Worm (Caenorhabditis elegans): ENCODE data around the gene C33A12.3.

The C33A12.3 gene

DNA sequence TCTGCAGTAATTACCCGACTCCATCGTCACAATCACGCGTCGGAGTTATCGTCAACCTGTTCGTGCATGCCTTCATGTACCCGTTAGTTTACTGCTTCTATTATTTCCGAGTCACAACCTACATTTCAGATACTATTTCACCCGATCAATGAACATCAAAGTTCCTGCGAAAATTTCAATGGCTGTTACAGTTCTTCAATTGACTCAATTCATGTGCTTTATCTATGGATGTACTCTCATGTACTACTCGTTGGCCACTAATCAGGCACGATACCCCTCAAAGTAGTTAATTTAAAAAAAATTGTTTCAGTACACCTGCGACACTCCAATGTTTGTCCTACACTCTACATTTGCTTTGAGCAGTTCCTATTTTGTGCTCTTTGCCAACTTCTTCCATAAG lies 18.0 kb upstream of the C33A12.3 start:
- no peak for TF ChIP-seq tra-4 (tag; optimal IDR thresholded peaks at IDR 0.05)
- TF ChIP-seq hmg-4 (GFP tag; optimal IDR thresholded peaks at IDR 0.05), result no peak
- no peak for TF ChIP-seq scrt-1 (GFP tag; IDR thresholded peaks at IDR 0.05)
- no peak for TF ChIP-seq flt-1 (GFP tag; IDR thresholded peaks at IDR 0.05)
- TF ChIP-seq B0310.2 (tag; optimal IDR thresholded peaks at IDR 0.05), result no peak
- no peak for TF ChIP-seq aly-1 (tag; optimal IDR thresholded peaks at IDR 0.05)
- TF ChIP-seq sea-1 (GFP tag; conservative IDR thresholded peaks at IDR 0.05), result no peak
- TF ChIP-seq ets-7 (tag; optimal IDR thresholded peaks at IDR 0.05), result no peak
- TF ChIP-seq ceh-36 (tag; optimal IDR thresholded peaks at IDR 0.05), result no peak
- no peak for TF ChIP-seq hnd-1 (tag; optimal IDR thresholded peaks at IDR 0.05)
- TF ChIP-seq tbx-37 (GFP tag; conservative IDR thresholded peaks at IDR 0.05), result no peak
- TF ChIP-seq ama-1 (optimal IDR thresholded peaks at IDR 0.05), result no peak
- TF ChIP-seq ceh-13 (GFP tag; optimal IDR thresholded peaks at IDR 0.05), result no peak
- TF ChIP-seq hmbx-1 (tag; optimal IDR thresholded peaks at IDR 0.05), result no peak
- no peak for TF ChIP-seq pes-1 (GFP tag; IDR thresholded peaks at IDR 0.05)
- no peak for TF ChIP-seq F13C5.2 (tag; optimal IDR thresholded peaks at IDR 0.05)

DNA sequence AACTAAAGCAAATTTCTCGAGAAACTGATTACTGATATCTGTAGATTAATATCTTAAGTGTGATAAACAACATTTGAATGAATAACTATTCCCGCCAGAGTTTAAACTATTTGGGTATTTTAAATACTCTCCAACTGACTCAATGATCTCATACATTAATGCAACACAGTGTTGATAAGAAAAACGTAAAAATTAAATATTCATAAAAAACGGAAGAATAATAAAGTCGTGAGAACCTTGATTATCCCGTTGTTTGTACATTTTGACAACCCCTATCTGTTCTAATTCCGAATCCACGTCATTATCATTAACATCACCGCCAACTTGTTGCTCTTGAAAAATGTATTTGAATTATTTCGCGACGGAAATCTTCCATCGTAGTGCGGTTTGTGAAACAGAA lies 16.8 kb upstream of the C33A12.3 start, which contains the start of gene elo-7:
Gene elo-7 (plus strand): TSS at position 301 of the 400 bp plus-strand sequence.
- TF ChIP-seq flt-1 (GFP tag; IDR thresholded peaks at IDR 0.05) (no peak), ceh-13 (GFP tag; optimal IDR thresholded peaks at IDR 0.05) (no peak), B0310.2 (tag; optimal IDR thresholded peaks at IDR 0.05) (no peak), sea-1 (GFP tag; conservative IDR thresholded peaks at IDR 0.05) (no peak), hmbx-1 (tag; optimal IDR thresholded peaks at IDR 0.05) (no peak), tbx-11 (GFP tag; IDR thresholded peaks at IDR 0.05) (no peak), hmg-4 (GFP tag; optimal IDR thresholded peaks at IDR 0.05) (no peak), pes-1 (GFP tag; IDR thresholded peaks at IDR 0.05) (no peak), ets-7 (tag; optimal IDR thresholded peaks at IDR 0.05) (no peak), tbx-37 (GFP tag; conservative IDR thresholded peaks at IDR 0.05) (no peak), ama-1 (optimal IDR thresholded peaks at IDR 0.05) (no peak), aly-1 (tag; optimal IDR thresholded peaks at IDR 0.05) (no peak), scrt-1 (GFP tag; IDR thresholded peaks at IDR 0.05) (no peak), F13C5.2 (tag; optimal IDR thresholded peaks at IDR 0.05) (no peak), ceh-36 (tag; optimal IDR thresholded peaks at IDR 0.05) (no peak)

DNA sequence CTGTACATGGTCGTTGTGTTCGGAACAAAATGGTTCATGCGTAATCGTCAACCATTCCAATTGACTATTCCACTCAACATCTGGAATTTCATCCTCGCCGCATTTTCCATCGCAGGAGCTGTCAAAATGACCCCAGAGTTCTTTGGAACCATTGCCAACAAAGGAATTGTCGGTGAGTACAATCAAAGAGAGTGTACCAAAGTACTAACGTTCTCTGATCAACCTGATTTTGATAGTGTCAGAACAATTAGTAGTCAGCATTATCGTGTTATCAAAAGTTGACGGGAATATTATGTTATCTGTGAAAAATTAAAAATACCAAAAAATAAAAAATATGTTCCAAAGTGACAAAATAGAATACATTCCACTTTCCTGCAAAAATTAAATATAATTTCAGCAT lies 14.2 kb upstream of the C33A12.3 start:
- TF ChIP-seq tbx-11 (GFP tag; IDR thresholded peaks at IDR 0.05) (no peak), flt-1 (GFP tag; IDR thresholded peaks at IDR 0.05) (no peak), ceh-36 (tag; optimal IDR thresholded peaks at IDR 0.05) (no peak), tra-4 (tag; optimal IDR thresholded peaks at IDR 0.05) (no peak), hnd-1 (tag; optimal IDR thresholded peaks at IDR 0.05) (no peak), hmbx-1 (tag; optimal IDR thresholded peaks at IDR 0.05) (no peak), F13C5.2 (tag; optimal IDR thresholded peaks at IDR 0.05) (no peak), ceh-13 (GFP tag; optimal IDR thresholded peaks at IDR 0.05) (no peak), aly-1 (tag; optimal IDR thresholded peaks at IDR 0.05) (no peak), tbx-37 (GFP tag; conservative IDR thresholded peaks at IDR 0.05) (no peak), hmg-4 (GFP tag; optimal IDR thresholded peaks at IDR 0.05) (no peak), B0310.2 (tag; optimal IDR thresholded peaks at IDR 0.05) (no peak), ets-7 (tag; optimal IDR thresholded peaks at IDR 0.05) (no peak), scrt-1 (GFP tag; IDR thresholded peaks at IDR 0.05) (no peak), sea-1 (GFP tag; conservative IDR thresholded peaks at IDR 0.05) (no peak), ama-1 (optimal IDR thresholded peaks at IDR 0.05) (no peak), pes-1 (GFP tag; IDR thresholded peaks at IDR 0.05) (no peak)

DNA sequence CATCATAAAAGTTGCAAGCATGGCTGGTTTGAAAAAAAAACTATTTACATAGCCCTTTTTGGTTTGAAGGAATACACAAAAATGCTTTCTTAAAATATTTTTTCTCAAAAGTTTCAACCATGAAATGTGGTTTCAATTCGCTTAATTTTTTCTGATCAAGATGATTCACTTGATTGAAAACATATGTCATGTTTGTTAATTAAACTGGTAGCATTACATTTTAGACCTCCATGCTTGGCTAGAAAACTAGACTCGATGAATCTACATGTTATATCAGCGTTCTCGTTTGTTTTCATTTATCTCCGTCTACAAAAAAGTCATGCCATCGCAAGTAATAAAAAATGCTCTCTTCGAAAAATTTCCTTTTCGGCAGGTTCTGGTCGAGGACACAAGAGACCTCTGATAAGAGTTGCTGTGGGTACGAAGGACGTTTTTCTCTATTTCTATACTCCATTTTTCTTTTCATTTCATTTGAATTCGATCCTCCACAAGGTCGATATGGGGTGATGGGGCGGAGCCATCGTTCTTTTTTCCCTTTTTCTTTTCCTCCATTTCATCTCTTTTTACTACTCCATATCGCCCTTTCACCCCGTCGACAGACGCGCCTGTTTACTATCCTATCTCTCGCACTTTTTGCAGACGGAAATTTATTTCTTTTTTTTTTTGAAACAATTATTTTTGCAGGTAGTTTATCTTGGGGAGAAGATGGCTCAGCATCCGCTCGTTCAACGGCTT lies 13.0 kb upstream of the C33A12.3 start, which contains the start of gene elo-1:
Gene elo-1 (plus strand): TSS at position 685 of the 735 bp plus-strand sequence.
- TF ChIP-seq ceh-13 (GFP tag; optimal IDR thresholded peaks at IDR 0.05), result no peak
- no peak for TF ChIP-seq flt-1 (GFP tag; IDR thresholded peaks at IDR 0.05)
- TF ChIP-seq hnd-1 (tag; optimal IDR thresholded peaks at IDR 0.05), result no peak
- no peak for TF ChIP-seq scrt-1 (GFP tag; IDR thresholded peaks at IDR 0.05)
- TF ChIP-seq hmg-4 (GFP tag; optimal IDR thresholded peaks at IDR 0.05), result no peak
- no peak for TF ChIP-seq ets-7 (tag; optimal IDR thresholded peaks at IDR 0.05)
- TF ChIP-seq pes-1 (GFP tag; IDR thresholded peaks at IDR 0.05), result no peak
- TF ChIP-seq B0310.2 (tag; optimal IDR thresholded peaks at IDR 0.05), result no peak
- no peak for TF ChIP-seq ama-1 (optimal IDR thresholded peaks at IDR 0.05)
- TF ChIP-seq tbx-11 (GFP tag; IDR thresholded peaks at IDR 0.05), result no peak
- no peak for TF ChIP-seq tra-4 (tag; optimal IDR thresholded peaks at IDR 0.05)
- no peak for TF ChIP-seq hmbx-1 (tag; optimal IDR thresholded peaks at IDR 0.05)
- TF ChIP-seq F13C5.2 (tag; optimal IDR thresholded peaks at IDR 0.05), result no peak
- TF ChIP-seq aly-1 (tag; optimal IDR thresholded peaks at IDR 0.05), result no peak
- TF ChIP-seq ceh-36 (tag; optimal IDR thresholded peaks at IDR 0.05), result no peak
- no peak for TF ChIP-seq sea-1 (GFP tag; conservative IDR thresholded peaks at IDR 0.05)
- TF ChIP-seq tbx-37 (GFP tag; conservative IDR thresholded peaks at IDR 0.05), result no peak

DNA sequence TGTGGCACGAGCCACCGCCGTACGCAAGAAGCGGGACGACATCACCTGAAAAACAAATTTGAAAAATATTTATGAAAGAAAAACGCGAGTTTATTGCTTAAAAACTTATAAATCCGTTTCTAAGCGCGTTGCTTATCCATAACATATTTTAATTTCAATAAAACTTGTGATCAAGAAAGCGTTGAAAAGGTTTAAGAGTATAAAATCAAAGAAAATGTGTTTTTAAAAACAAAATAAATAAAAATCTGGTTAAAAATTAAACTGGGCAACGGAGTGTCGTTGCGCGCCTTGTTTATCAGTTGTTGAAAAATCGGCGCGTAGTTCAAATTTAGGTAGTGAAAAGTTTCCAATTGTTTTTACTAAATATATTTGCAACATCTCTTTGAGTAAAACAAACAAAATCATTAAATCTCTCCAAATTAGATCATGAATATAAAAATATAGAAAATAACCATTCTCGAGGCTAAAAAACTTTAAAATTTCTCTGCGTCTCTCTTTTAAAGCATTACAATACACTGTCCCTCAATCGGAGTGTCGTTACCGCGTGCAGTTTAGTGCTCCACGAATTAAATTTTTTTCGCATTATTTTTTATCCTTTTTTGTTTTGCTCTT lies 12.2 kb upstream of the C33A12.3 start, which contains the start of gene ndua-5:
Gene ndua-5 (minus strand): TSS at position 51 of the 612 bp plus-strand sequence.
- TF ChIP-seq F13C5.2 (tag; optimal IDR thresholded peaks at IDR 0.05) (peak; percentile 11), ets-7 (tag; optimal IDR thresholded peaks at IDR 0.05) (no peak), B0310.2 (tag; optimal IDR thresholded peaks at IDR 0.05) (no peak)

DNA sequence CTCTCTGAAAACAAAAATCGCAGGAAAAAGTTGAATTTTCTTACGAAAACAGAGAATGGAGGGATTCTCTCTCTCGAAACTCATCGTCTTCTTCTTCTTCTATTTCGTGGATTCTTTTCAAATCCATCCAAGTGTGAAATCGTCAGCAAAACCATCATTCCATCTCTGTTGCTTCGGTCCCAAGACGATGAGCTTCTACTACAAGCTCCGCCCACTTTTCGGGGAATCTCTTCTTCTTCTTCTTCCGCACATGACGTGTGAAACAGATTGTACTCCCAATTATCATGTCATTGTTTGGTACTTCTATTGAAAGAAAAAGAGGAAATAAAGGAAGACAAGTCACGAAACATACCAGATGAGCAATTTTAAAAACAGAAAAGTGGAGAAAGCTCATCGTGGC lies 10.3 kb upstream of the C33A12.3 start:
- TF ChIP-seq pes-1 (GFP tag; IDR thresholded peaks at IDR 0.05) (no peak), hnd-1 (tag; optimal IDR thresholded peaks at IDR 0.05) (no peak), aly-1 (tag; optimal IDR thresholded peaks at IDR 0.05) (no peak), ceh-13 (GFP tag; optimal IDR thresholded peaks at IDR 0.05) (no peak), tbx-37 (GFP tag; conservative IDR thresholded peaks at IDR 0.05) (no peak), flt-1 (GFP tag; IDR thresholded peaks at IDR 0.05) (no peak)

DNA sequence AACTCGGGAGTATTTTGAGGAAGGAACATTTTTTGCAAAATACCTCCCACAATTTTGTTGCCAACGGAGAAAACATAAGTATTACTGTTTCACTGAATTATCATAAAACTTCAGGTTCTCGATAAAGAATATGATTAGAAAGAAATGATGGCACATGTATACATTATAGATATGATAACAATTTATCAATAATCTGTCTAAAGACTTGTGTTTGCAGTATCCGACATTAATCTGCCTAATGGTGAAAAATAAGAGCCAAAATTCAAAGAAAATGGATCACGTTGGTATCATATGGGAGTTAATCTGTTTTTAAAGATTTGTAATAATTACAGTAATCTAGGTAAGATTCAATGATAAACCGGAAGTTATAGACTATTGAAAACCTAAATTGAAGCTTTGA lies 7.8 kb upstream of the C33A12.3 start:
- no peak for TF ChIP-seq scrt-1 (GFP tag; IDR thresholded peaks at IDR 0.05)
- no peak for TF ChIP-seq hmg-4 (GFP tag; optimal IDR thresholded peaks at IDR 0.05)
- TF ChIP-seq hmbx-1 (tag; optimal IDR thresholded peaks at IDR 0.05), result no peak
- no peak for TF ChIP-seq ceh-36 (tag; optimal IDR thresholded peaks at IDR 0.05)
- no peak for TF ChIP-seq tra-4 (tag; optimal IDR thresholded peaks at IDR 0.05)
- TF ChIP-seq sea-1 (GFP tag; conservative IDR thresholded peaks at IDR 0.05), result no peak
- TF ChIP-seq ama-1 (optimal IDR thresholded peaks at IDR 0.05), result no peak
- no peak for TF ChIP-seq F13C5.2 (tag; optimal IDR thresholded peaks at IDR 0.05)
- no peak for TF ChIP-seq tbx-37 (GFP tag; conservative IDR thresholded peaks at IDR 0.05)
- no peak for TF ChIP-seq ets-7 (tag; optimal IDR thresholded peaks at IDR 0.05)
- no peak for TF ChIP-seq flt-1 (GFP tag; IDR thresholded peaks at IDR 0.05)
- TF ChIP-seq tbx-11 (GFP tag; IDR thresholded peaks at IDR 0.05), result no peak
- TF ChIP-seq pes-1 (GFP tag; IDR thresholded peaks at IDR 0.05), result no peak
- TF ChIP-seq ceh-13 (GFP tag; optimal IDR thresholded peaks at IDR 0.05), result no peak
- no peak for TF ChIP-seq B0310.2 (tag; optimal IDR thresholded peaks at IDR 0.05)
- no peak for TF ChIP-seq aly-1 (tag; optimal IDR thresholded peaks at IDR 0.05)
- TF ChIP-seq hnd-1 (tag; optimal IDR thresholded peaks at IDR 0.05), result no peak

Measured in whole organism, early embryonic.